Worm (Caenorhabditis elegans) whole organism, young adult: Measurements from ENCODE around the gene C27H5.6.

ENCODE experiments used
- B0336.3 ChIP-seq: fragments of 200-800 bp; sonication (Bioruptor generic); IDR thresholded peaks from 2 replicates; pipeline ENCODE4 v1.3.6; 2022; ENCODE audit warnings: missing genetic modification characterization, missing compliant biosample characterization
- C17E4.6 ChIP-seq: fragments of 200-800 bp; sonication (Bioruptor generic); IDR thresholded peaks from 2 replicates; pipeline ENCODE4 v1.3.6; 2022; ENCODE audit warnings: missing genetic modification reagents, missing genetic modification characterization, missing compliant biosample characterization
- F22D6.2 ChIP-seq: sonication (generic microtip); optimal IDR thresholded peaks from 2 replicates; lab custom pipeline; 2016; ENCODE audit warnings: mild to moderate bottlenecking, missing genetic modification characterization, missing compliant biosample characterization
- F33H1.4 ChIP-seq: fragments of 200-800 bp; sonication (Bioruptor generic); IDR thresholded peaks from 2 replicates; pipeline ENCODE4 v1.3.6; 2022; ENCODE audit warnings: missing genetic modification reagents, missing genetic modification characterization, missing compliant biosample characterization
- F52B5.7 ChIP-seq: sonication (generic microtip); optimal IDR thresholded peaks from 2 replicates; lab custom pipeline; 2016; ENCODE audit warnings: mild to moderate bottlenecking, missing genetic modification characterization, missing compliant biosample characterization
- F57A8.1 ChIP-seq: fragments of 200-800 bp; sonication (Bioruptor generic); optimal IDR thresholded peaks from 2 replicates; lab custom pipeline; 2018; ENCODE audit warnings: mild to moderate bottlenecking, missing genetic modification characterization, moderate library complexity, missing compliant biosample characterization
- T07F8.4 ChIP-seq: sonication (generic microtip); optimal IDR thresholded peaks from 2 replicates; lab custom pipeline; 2016; ENCODE audit warnings: mild to moderate bottlenecking, missing genetic modification characterization, moderate library complexity, missing compliant biosample characterization
- T26A5.8 ChIP-seq: sonication (generic microtip); optimal IDR thresholded peaks from 2 replicates; lab custom pipeline; 2016; ENCODE audit warnings: missing genetic modification characterization, missing compliant biosample characterization
- Y53G8AR.9 ChIP-seq: fragments of 200-800 bp; sonication (Bioruptor generic); conservative IDR thresholded peaks from 2 replicates; pipeline ENCODE4 v1.3.6; 2022; ENCODE audit warnings: missing genetic modification reagents, missing genetic modification characterization, missing compliant biosample characterization
- Y67H2A.10 ChIP-seq: fragments of 200-800 bp; sonication (Bioruptor generic); conservative IDR thresholded peaks from 2 replicates; pipeline ENCODE4 v1.3.6; 2022; ENCODE audit warnings: missing genetic modification reagents, missing genetic modification characterization, missing compliant biosample characterization
- ZK185.1 ChIP-seq: sonication (generic microtip); optimal IDR thresholded peaks from 2 replicates; lab custom pipeline; 2016; ENCODE audit warnings: mild to moderate bottlenecking, missing genetic modification characterization, missing compliant biosample characterization; ENCODE audit not compliant: poor library complexity, severe bottlenecking
- ama-1 ChIP-seq, 3 experiments: fragments of 150-350 bp in 1 of 3; sonication (generic microtip) in 2 of 3; optimal IDR thresholded peaks; 2 replicates each; lab custom pipeline; 2014 to 2018; ENCODE audit warnings: missing biosample characterization in 2 of 3, missing genetic modification characterization in 2 of 3, missing genetic modification reagents in 2 of 3
- atf-7 ChIP-seq: sonication (generic microtip); optimal IDR thresholded peaks from 2 replicates; lab custom pipeline; 2017; ENCODE audit warnings: mild to moderate bottlenecking, missing genetic modification characterization, missing compliant biosample characterization
- attf-3 ChIP-seq: fragments of 200-800 bp; sonication (Bioruptor generic); conservative IDR thresholded peaks from 2 replicates; pipeline ENCODE4 v1.3.6; 2022; ENCODE audit warnings: missing genetic modification reagents, missing genetic modification characterization, missing compliant biosample characterization
- attf-6 ChIP-seq: fragments of 200-800 bp; sonication (Bioruptor generic); IDR thresholded peaks from 2 replicates; pipeline ENCODE4 v1.3.6; 2022; ENCODE audit warnings: missing genetic modification reagents, missing genetic modification characterization, missing compliant biosample characterization
- ceh-91 ChIP-seq: fragments of 200-800 bp; sonication (Bioruptor generic); IDR thresholded peaks from 2 replicates; pipeline ENCODE4 v1.3.6; 2022; ENCODE audit warnings: missing genetic modification reagents, missing genetic modification characterization, missing compliant biosample characterization
- chd-7 ChIP-seq: sonication (generic microtip); optimal IDR thresholded peaks from 2 replicates; lab custom pipeline; 2016; ENCODE audit warnings: mild to moderate bottlenecking, missing genetic modification characterization, moderate library complexity, missing compliant biosample characterization
- dpl-1 ChIP-seq: fragments of 150-350 bp; optimal IDR thresholded peaks from 2 replicates; lab custom pipeline; 2014; ENCODE audit warnings: missing biosample characterization, missing genetic modification reagents, missing genetic modification characterization
- efl-1 ChIP-seq: fragments of 150-350 bp; optimal IDR thresholded peaks from 2 replicates; lab custom pipeline; 2014; ENCODE audit warnings: missing biosample characterization, missing genetic modification reagents, missing genetic modification characterization
- egl-44 ChIP-seq: fragments of 200-800 bp; sonication (Bioruptor generic); IDR thresholded peaks from 2 replicates; pipeline ENCODE4 v1.3.6; 2022; ENCODE audit warnings: missing genetic modification reagents, missing genetic modification characterization, missing compliant biosample characterization
- egrh-3 ChIP-seq: fragments of 200-800 bp; sonication (Bioruptor generic); IDR thresholded peaks from 2 replicates; pipeline ENCODE4 v1.3.6; 2022; ENCODE audit warnings: missing genetic modification reagents, missing genetic modification characterization, missing compliant biosample characterization
- fkh-3 ChIP-seq: sonication (generic microtip); optimal IDR thresholded peaks from 2 replicates; lab custom pipeline; 2016; ENCODE audit warnings: mild to moderate bottlenecking, missing genetic modification characterization, missing compliant biosample characterization
- gei-17 ChIP-seq: fragments of 200-800 bp; sonication (Bioruptor generic); optimal IDR thresholded peaks from 2 replicates; lab custom pipeline; 2018; ENCODE audit warnings: mild to moderate bottlenecking, missing genetic modification characterization, missing compliant biosample characterization
- hlh-12 ChIP-seq: sonication (generic microtip); optimal IDR thresholded peaks from 2 replicates; lab custom pipeline; 2016; ENCODE audit warnings: missing genetic modification characterization, missing compliant biosample characterization
- hmg-1.2 ChIP-seq: fragments of 200-800 bp; sonication (Bioruptor generic); IDR thresholded peaks from 2 replicates; pipeline ENCODE4 v1.3.6; 2022; ENCODE audit warnings: missing genetic modification reagents, missing genetic modification characterization, missing compliant biosample characterization
- hrde-1 ChIP-seq: sonication (generic microtip); optimal IDR thresholded peaks from 2 replicates; lab custom pipeline; 2016; ENCODE audit warnings: missing genetic modification characterization, mild to moderate bottlenecking, missing compliant biosample characterization, moderate library complexity, missing genotype, missing genetic modification reagents, borderline replicate concordance
- let-526 ChIP-seq: fragments of 200-800 bp; sonication (Bioruptor generic); IDR thresholded peaks from 2 replicates; pipeline ENCODE4 v1.3.6; 2022; ENCODE audit warnings: missing genetic modification reagents, missing genetic modification characterization, missing compliant biosample characterization
- lin-26 ChIP-seq: fragments of 200-800 bp; sonication (Bioruptor generic); IDR thresholded peaks from 2 replicates; pipeline ENCODE4 v1.3.6; 2022; ENCODE audit warnings: missing genetic modification reagents, missing genetic modification characterization, missing compliant biosample characterization
- madf-10 ChIP-seq: sonication (generic microtip); optimal IDR thresholded peaks from 2 replicates; lab custom pipeline; 2016; ENCODE audit warnings: mild to moderate bottlenecking, missing genetic modification characterization, missing compliant biosample characterization
- madf-8 ChIP-seq: fragments of 200-800 bp; sonication (Bioruptor generic); conservative IDR thresholded peaks from 2 replicates; pipeline ENCODE4 v1.3.6; 2022; ENCODE audit warnings: missing genetic modification reagents, missing genetic modification characterization, missing compliant biosample characterization
- nfya-1 ChIP-seq: sonication (generic microtip); optimal IDR thresholded peaks from 2 replicates; lab custom pipeline; 2017; ENCODE audit warnings: antibody characterized with exemption, missing compliant biosample characterization, missing genetic modification characterization, borderline replicate concordance; ENCODE audit not compliant: insufficient read depth
- nhr-179 ChIP-seq: sonication (generic microtip); optimal IDR thresholded peaks from 2 replicates; lab custom pipeline; 2016; ENCODE audit warnings: mild to moderate bottlenecking, missing genetic modification characterization, missing compliant biosample characterization
- nhr-27 ChIP-seq: fragments of 200-800 bp; sonication (Bioruptor generic); optimal IDR thresholded peaks from 2 replicates; lab custom pipeline; 2018; ENCODE audit warnings: mild to moderate bottlenecking, missing genetic modification characterization, moderate library complexity, missing compliant biosample characterization
- rcor-1 ChIP-seq: fragments of 200-800 bp; sonication (Bioruptor generic); IDR thresholded peaks from 2 replicates; pipeline ENCODE4 v1.3.6; 2022; ENCODE audit warnings: missing genetic modification reagents, missing genetic modification characterization, missing compliant biosample characterization
- snpc-1.1 ChIP-seq: sonication (generic microtip); optimal IDR thresholded peaks from 2 replicates; lab custom pipeline; 2017; ENCODE audit warnings: missing genetic modification characterization, mild to moderate bottlenecking, missing compliant biosample characterization, antibody characterized with exemption, moderate library complexity, missing genotype, missing genetic modification reagents; ENCODE audit not compliant: insufficient read depth
- snpc-1.3 ChIP-seq: sonication (generic microtip); optimal IDR thresholded peaks from 2 replicates; lab custom pipeline; 2017; ENCODE audit warnings: missing genetic modification characterization, mild to moderate bottlenecking, missing compliant biosample characterization, antibody characterized with exemption, moderate library complexity, missing genotype, missing genetic modification reagents; ENCODE audit not compliant: insufficient read depth
- snpc-3.4 ChIP-seq: sonication (generic microtip); optimal IDR thresholded peaks from 2 replicates; lab custom pipeline; 2017; ENCODE audit warnings: missing genetic modification characterization, mild to moderate bottlenecking, missing compliant biosample characterization, antibody characterized with exemption, moderate library complexity, missing genotype, missing genetic modification reagents
- sptf-2 ChIP-seq: fragments of 200-800 bp; sonication (Bioruptor generic); optimal IDR thresholded peaks from 2 replicates; lab custom pipeline; 2018; ENCODE audit warnings: mild to moderate bottlenecking, missing genetic modification characterization, missing compliant biosample characterization
- tbp1 ChIP-seq: fragments of 200-800 bp; sonication (Bioruptor generic); optimal IDR thresholded peaks from 2 replicates; lab custom pipeline; 2018; ENCODE audit warnings: mild to moderate bottlenecking, missing genetic modification characterization, missing compliant biosample characterization
- tbx-9 ChIP-seq: sonication (generic microtip); optimal IDR thresholded peaks from 2 replicates; lab custom pipeline; 2016; ENCODE audit warnings: borderline replicate concordance, missing genetic modification characterization, inconsistent platforms, missing compliant biosample characterization
- unc-62 ChIP-seq: fragments of 150-350 bp; optimal IDR thresholded peaks from 2 replicates; lab custom pipeline; 2014; ENCODE audit warnings: missing biosample characterization, missing genetic modification reagents, missing genetic modification characterization
- xnd-1 ChIP-seq: sonication (generic microtip); optimal IDR thresholded peaks from 2 replicates; lab custom pipeline; 2016; ENCODE audit warnings: missing genotype, missing genetic modification reagents, missing genetic modification characterization, missing compliant biosample characterization
- zfh-2 ChIP-seq: fragments of 200-800 bp; sonication (Bioruptor generic); conservative IDR thresholded peaks from 2 replicates; pipeline ENCODE4 v1.3.6; 2022; ENCODE audit warnings: missing genetic modification reagents, missing genetic modification characterization, missing compliant biosample characterization
- ztf-18 ChIP-seq: sonication (generic microtip); optimal IDR thresholded peaks from 2 replicates; lab custom pipeline; 2016; ENCODE audit warnings: missing genotype, mild to moderate bottlenecking, missing genetic modification characterization, missing compliant biosample characterization
- ztf-26 ChIP-seq: sonication (generic microtip); optimal IDR thresholded peaks from 2 replicates; lab custom pipeline; 2017; ENCODE audit warnings: missing genetic modification characterization, missing compliant biosample characterization
- ztf-6 ChIP-seq: fragments of 200-800 bp; sonication (Bioruptor generic); IDR thresholded peaks from 2 replicates; pipeline ENCODE4 v1.3.6; 2022; ENCODE audit warnings: missing genetic modification reagents, missing genetic modification characterization, missing compliant biosample characterization

The C27H5.6 gene

ce11 chrII:7151969-7152631 lies 34.9 kb downstream of the C27H5.6 start, which contains the start of gene fust-1:
TSS of gene fust-1 (plus strand) at chrII:7152581.
- TF ChIP-seq ztf-6 (GFP tag; lab: Robert Waterston, UW) (peak; percentile 77; the same call in 1 of the 2 replicates), ZK185.1 (tag; lab: Kevin White, UChicago) (peak; percentile 94), F22D6.2 (tag; lab: Kevin White, UChicago) (peak; percentile 77), F57A8.1 (GFP tag; lab: Kevin White, UChicago) (no peak), tbx-9 (no peak), madf-8 (GFP tag; lab: Robert Waterston, UW) (peak; percentile 86), egl-44 (peak; percentile 75; the same call in 1 of the 2 replicates), hlh-12 (tag; lab: Kevin White, UChicago) (no peak), snpc-3.4 (tag; lab: Kevin White, UChicago) (peak; percentile 95), Y67H2A.10 (no peak), nfya-1 (tag; lab: Kevin White, UChicago) (no peak), tbp1 (GFP tag; lab: Kevin White, UChicago) (peak; percentile 75), B0336.3 (GFP tag; lab: Robert Waterston, UW) (peak; percentile 96), ceh-91 (peak; percentile 88), ama-1 (optimal IDR thresholded peaks at IDR 0.05; lab: Kevin White, UChicago) (no peak), ama-1 (GFP tag; optimal IDR thresholded peaks at IDR 0.05; lab: Kevin White, UChicago) (peak in 1 of 2 experiments; percentile 15), gei-17 (GFP tag; lab: Kevin White, UChicago) (peak; percentile 79), attf-6 (GFP tag; lab: Robert Waterston, UW) (peak; percentile 85), efl-1 (GFP tag; lab: Kevin White, UChicago) (peak; percentile 64), ztf-18 (peak; percentile 100), ztf-26 (tag; lab: Kevin White, UChicago) (peak; percentile 88), atf-7 (peak; percentile 84), F33H1.4 (GFP tag; lab: Robert Waterston, UW) (peak; percentile 82), lin-26 (GFP tag; lab: Robert Waterston, UW) (peak; percentile 44; the same call in 1 of the 2 replicates), unc-62 (GFP tag; lab: Kevin White, UChicago) (no peak), F52B5.7 (peak; percentile 17), nhr-27 (tag; lab: Kevin White, UChicago) (no peak), sptf-2 (GFP tag; lab: Kevin White, UChicago) (no peak), T26A5.8 (tag; lab: Kevin White, UChicago) (no peak), let-526 (GFP tag; lab: Robert Waterston, UW) (peak; percentile 80; the same call in 1 of the 2 replicates), T07F8.4 (tag; lab: Kevin White, UChicago) (no peak), hrde-1 (tag; lab: Kevin White, UChicago) (peak; percentile 74), Y53G8AR.9 (GFP tag; lab: Robert Waterston, UW) (peak; percentile 98), attf-3 (GFP tag; lab: Robert Waterston, UW) (peak; percentile 86), hmg-1.2 (GFP tag; lab: Robert Waterston, UW) (peak; percentile 97), egrh-3 (GFP tag; lab: Robert Waterston, UW) (no peak; the same call in 1 of the 2 replicates), nhr-179 (no peak), C17E4.6 (GFP tag; lab: Robert Waterston, UW) (peak; percentile 80), snpc-1.3 (tag; lab: Kevin White, UChicago) (peak; percentile 95), xnd-1 (tag; lab: Kevin White, UChicago) (peak; percentile 82), madf-10 (tag; lab: Kevin White, UChicago) (peak; percentile 54), fkh-3 (tag; lab: Kevin White, UChicago) (no peak), dpl-1 (GFP tag; lab: Kevin White, UChicago) (peak; percentile 67), zfh-2 (GFP tag; lab: Robert Waterston, UW) (no peak), snpc-1.1 (tag; lab: Kevin White, UChicago) (peak; percentile 79), rcor-1 (peak; percentile 95), chd-7 (tag; lab: Kevin White, UChicago) (peak; percentile 80)
